Worm (Caenorhabditis elegans) whole organism, L4 larva: ENCODE data around the gene crn-6.

Source experiments
- F26F4.8 ChIP-seq: fragments of 200-800 bp; sonication (Bioruptor generic); conservative IDR thresholded peaks from 2 replicates; pipeline ENCODE4 v1.3.6; 2022; ENCODE audit warnings: missing genetic modification characterization, missing compliant biosample characterization
- arid-1 ChIP-seq: fragments of 200-800 bp; sonication (Bioruptor generic); conservative IDR thresholded peaks from 2 replicates; pipeline ENCODE4 v1.3.6; 2022; ENCODE audit warnings: missing genetic modification reagents, missing genetic modification characterization, missing compliant biosample characterization
- ceh-62 ChIP-seq: sonication (generic microtip); optimal IDR thresholded peaks from 2 replicates; lab custom pipeline; 2017; ENCODE audit warnings: missing biosample characterization, missing genetic modification characterization
- ceh-82 ChIP-seq: sonication (generic microtip); optimal IDR thresholded peaks from 2 replicates; lab custom pipeline; 2017; ENCODE audit warnings: missing biosample characterization, missing genetic modification characterization
- cey-2 ChIP-seq: sonication (generic microtip); optimal IDR thresholded peaks from 3 replicates; lab custom pipeline; 2017; ENCODE audit warnings: missing genetic modification characterization, mild to moderate bottlenecking, missing compliant biosample characterization, antibody characterized with exemption, borderline replicate concordance; ENCODE audit not compliant: insufficient read depth
- mxl-3 ChIP-seq: fragments of 200-800 bp; sonication (Bioruptor generic); optimal IDR thresholded peaks from 2 replicates; lab custom pipeline; 2018; ENCODE audit warnings: mild to moderate bottlenecking, missing genetic modification characterization, missing compliant biosample characterization
- nhr-11 ChIP-seq: fragments of 150-350 bp; optimal IDR thresholded peaks from 2 replicates; lab custom pipeline; 2014; ENCODE audit warnings: missing biosample characterization, missing genetic modification characterization
- nhr-25 ChIP-seq: sonication (generic microtip); optimal IDR thresholded peaks from 2 replicates; lab custom pipeline; 2017; ENCODE audit warnings: missing genetic modification characterization, mild to moderate bottlenecking, missing compliant biosample characterization, antibody characterized with exemption, moderate library complexity, borderline replicate concordance; ENCODE audit not compliant: insufficient read depth
- ztf-11 ChIP-seq: fragments of 150-350 bp; optimal IDR thresholded peaks from 2 replicates; lab custom pipeline; 2014; ENCODE audit warnings: missing biosample characterization, missing genetic modification characterization

ce11 chrIII:9334174-9334573 is 32.9 kb upstream of the crn-6 start, which contains the start of gene elo-4:
- no peak for TF ChIP-seq ztf-11 (tag; lab: Kevin White, UChicago)
- TF ChIP-seq ceh-62 (tag; lab: Kevin White, UChicago) = no peak
- TF ChIP-seq cey-2 (tag; lab: Kevin White, UChicago) = no peak
- TF ChIP-seq nhr-25 = no peak
- no peak for TF ChIP-seq F26F4.8 (GFP tag; lab: Robert Waterston, UW)
- TF ChIP-seq ceh-82 (tag; lab: Kevin White, UChicago) = no peak
- TF ChIP-seq arid-1 (GFP tag; lab: Robert Waterston, UW) = no peak
- TF ChIP-seq mxl-3 (GFP tag; lab: Kevin White, UChicago) = no peak
- TF ChIP-seq nhr-11 (tag; lab: Kevin White, UChicago) = no peak
